Worm (Caenorhabditis elegans): ENCODE results near the gene F22B7.1.

- TF ChIP-seq nhr-237 (tag; optimal IDR thresholded peaks at IDR 0.05): no peak
- TF ChIP-seq jun-1 (tag; optimal IDR thresholded peaks at IDR 0.05): no peak
- no peak for TF ChIP-seq fkh-10 (GFP tag; optimal IDR thresholded peaks at IDR 0.05)
- no peak for TF ChIP-seq unc-39 (tag; optimal IDR thresholded peaks at IDR 0.05)
- TF ChIP-seq mml-1 (tag; optimal IDR thresholded peaks at IDR 0.05): no peak
- TF ChIP-seq pha-4 (tag; optimal IDR thresholded peaks at IDR 0.05): peak; percentile 11
- no peak for TF ChIP-seq ama-1 (optimal IDR thresholded peaks at IDR 0.05)
- TF ChIP-seq lin-15B (tag; optimal IDR thresholded peaks at IDR 0.05): peak; percentile 6
- no peak for TF ChIP-seq nhr-23 (tag; optimal IDR thresholded peaks at IDR 0.05)
- no peak for TF ChIP-seq nhr-25 (tag; optimal IDR thresholded peaks at IDR 0.05)
- no peak for TF ChIP-seq nhr-67 (tag; optimal IDR thresholded peaks at IDR 0.05)
- TF ChIP-seq mdl-1 (tag; optimal IDR thresholded peaks at IDR 0.05): no peak
Observed at ce11 chrIII:8683679-8684263, 18.6 kb downstream of the F22B7.1 start, which contains the start of gene fli-1.
